Worm (Caenorhabditis elegans): ENCODE measurements around the gene bnc-1.

ce11 chrV:12252272-12252671 is 24.6 kb downstream of the bnc-1 start, which contains the start of gene lrx-1:
- TF ChIP-seq pha-4 (tag; optimal IDR thresholded peaks at IDR 0.05) (no peak), ama-1 (optimal IDR thresholded peaks at IDR 0.05) (no peak), ama-1 (GFP tag; optimal IDR thresholded peaks at IDR 0.05) (no peak), hmg-20 (GFP tag; IDR thresholded peaks at IDR 0.05) (no peak), ztf-28 (GFP tag; IDR thresholded peaks at IDR 0.05) (no peak), ccch-3 (GFP tag; optimal IDR thresholded peaks at IDR 0.05) (no peak), C17E4.6 (GFP tag; IDR thresholded peaks at IDR 0.05) (no peak), him-1 (tag; optimal IDR thresholded peaks at IDR 0.05) (no peak)

Data from whole organism, young adult.